Fruit fly (Drosophila melanogaster) whole organism, embryonic: Measurements from ENCODE around the gene yellow-f.
A peak's percentile ranks its signal among the peaks of the same experiment; 100 is the strongest.

Source experiments
- Bgb ChIP-seq: fragments of 200-800 bp; sonication (Bioruptor generic); IDR thresholded peaks from 2 replicates; pipeline ENCODE4 v1.3.6; 2022; ENCODE audit warnings: missing biosample characterization, missing genetic modification characterization; ENCODE audit not compliant: partially characterized antibody
- Bteb2 ChIP-seq: fragments of 200-800 bp; sonication (Bioruptor generic); optimal IDR thresholded peaks from 2 replicates; lab custom pipeline; 2016; ENCODE audit warnings: missing biosample characterization, missing genetic modification characterization
- CG1024 ChIP-seq: fragments of 200-800 bp; sonication (Bioruptor generic); IDR thresholded peaks from 2 replicates; pipeline ENCODE4 v1.3.6; 2022; ENCODE audit warnings: missing biosample characterization, missing genetic modification characterization
- CG10959 ChIP-seq: fragments of 200-800 bp; sonication (Bioruptor generic); IDR thresholded peaks from 2 replicates; pipeline ENCODE4 v1.3.6; 2022; ENCODE audit warnings: missing biosample characterization, missing genetic modification characterization
- CG11723 ChIP-seq: fragments of 200-800 bp; sonication (Bioruptor generic); optimal IDR thresholded peaks from 2 replicates; lab custom pipeline; 2017; ENCODE audit warnings: missing biosample characterization, mild to moderate bottlenecking, missing genetic modification characterization
- CG12659 ChIP-seq: fragments of 200-800 bp; sonication (Bioruptor generic); optimal IDR thresholded peaks from 3 replicates; lab custom pipeline; 2017; ENCODE audit warnings: mild to moderate bottlenecking, missing biosample characterization, missing genetic modification reagents, missing genetic modification characterization
- CG13287 ChIP-seq: fragments of 200-800 bp; sonication (Bioruptor generic); IDR thresholded peaks from 2 replicates; pipeline ENCODE4 v1.3.6; 2022; ENCODE audit warnings: missing biosample characterization, missing genetic modification characterization; ENCODE audit not compliant: partially characterized antibody
- CG16815 ChIP-seq: fragments of 200-800 bp; sonication (Bioruptor generic); optimal IDR thresholded peaks from 3 replicates; lab custom pipeline; 2017; ENCODE audit warnings: missing biosample characterization, mild to moderate bottlenecking, missing genetic modification characterization
- CG2120 ChIP-seq: fragments of 200-800 bp; sonication (Bioruptor generic); optimal IDR thresholded peaks from 3 replicates; lab custom pipeline; 2016; ENCODE audit warnings: missing biosample characterization, missing genetic modification characterization
- CG2129 ChIP-seq: fragments of 200-800 bp; sonication (Bioruptor generic); IDR thresholded peaks from 2 replicates; pipeline ENCODE4 v1.3.6; 2022; ENCODE audit warnings: missing biosample characterization, missing genetic modification characterization; ENCODE audit not compliant: partially characterized antibody
- CG2202 ChIP-seq: fragments of 200-800 bp; sonication (Bioruptor generic); optimal IDR thresholded peaks from 2 replicates; lab custom pipeline; 2018; ENCODE audit warnings: missing biosample characterization, mild to moderate bottlenecking, missing genetic modification characterization
- CG32532 ChIP-seq: fragments of 200-800 bp; sonication (Bioruptor generic); IDR thresholded peaks from 2 replicates; pipeline ENCODE4 v1.3.6; 2022; ENCODE audit warnings: missing biosample characterization, missing genetic modification characterization
- CG34376 ChIP-seq: fragments of 200-800 bp; sonication (Bioruptor generic); optimal IDR thresholded peaks from 2 replicates; lab custom pipeline; 2018; ENCODE audit warnings: missing biosample characterization, mild to moderate bottlenecking, missing genetic modification characterization
- CG4424 ChIP-seq: fragments of 200-800 bp; sonication (Bioruptor generic); optimal IDR thresholded peaks from 3 replicates; lab custom pipeline; 2016; ENCODE audit warnings: missing biosample characterization, missing genetic modification characterization
- CG6765 ChIP-seq: fragments of 200-800 bp; sonication (Bioruptor generic); optimal IDR thresholded peaks from 3 replicates; lab custom pipeline; 2017; ENCODE audit warnings: missing biosample characterization, mild to moderate bottlenecking, missing genetic modification characterization
- CG7271 ChIP-seq: fragments of 200-800 bp; sonication (Bioruptor generic); optimal IDR thresholded peaks from 2 replicates; lab custom pipeline; 2018; ENCODE audit warnings: missing biosample characterization, mild to moderate bottlenecking, missing genetic modification characterization, moderate library complexity
- Dek ChIP-seq: fragments of 200-800 bp; sonication (Bioruptor generic); optimal IDR thresholded peaks from 3 replicates; lab custom pipeline; 2019; ENCODE audit warnings: missing biosample characterization, mild to moderate bottlenecking, missing genetic modification characterization, moderate library complexity
- Ets97D ChIP-seq: fragments of 200-800 bp; sonication (Bioruptor generic); optimal IDR thresholded peaks from 3 replicates; lab custom pipeline; 2016; ENCODE audit warnings: missing biosample characterization, missing genetic modification characterization
- GATAe ChIP-seq: fragments of 200-800 bp; sonication (Bioruptor generic); conservative IDR thresholded peaks from 2 replicates; pipeline ENCODE4 v1.3.6; 2022; ENCODE audit warnings: missing biosample characterization, missing genetic modification characterization
- MESR4 ChIP-seq: fragments of 200-800 bp; sonication (Bioruptor generic); optimal IDR thresholded peaks from 2 replicates; lab custom pipeline; 2018; ENCODE audit warnings: missing biosample characterization, mild to moderate bottlenecking, missing genetic modification characterization, moderate library complexity
- Med ChIP-seq: fragments of 200-800 bp; sonication (Bioruptor generic); peaks from one replicate; lab custom pipeline; 2016; ENCODE audit warnings: missing biosample characterization, missing genetic modification characterization, mild to moderate bottlenecking, inconsistent platforms, moderate library complexity
- Myb ChIP-seq: fragments of 200-800 bp; sonication (Bioruptor generic); optimal IDR thresholded peaks from 2 replicates; lab custom pipeline; 2016; ENCODE audit warnings: missing biosample characterization, missing genetic modification characterization
- Opbp ChIP-seq: fragments of 200-800 bp; sonication (Bioruptor generic); IDR thresholded peaks from 3 replicates; pipeline ENCODE4 v1.3.6; 2022; ENCODE audit warnings: missing biosample characterization, missing genetic modification characterization; ENCODE audit not compliant: partially characterized antibody
- Ptx1 ChIP-seq: fragments of 200-800 bp; sonication (Bioruptor generic); IDR thresholded peaks from 2 replicates; pipeline ENCODE4 v1.3.6; 2022; ENCODE audit warnings: missing biosample characterization, missing genetic modification characterization
- Scr ChIP-seq: fragments of 200-800 bp; sonication (Bioruptor generic); IDR thresholded peaks from 2 replicates; pipeline ENCODE4 v1.3.6; 2022; ENCODE audit warnings: missing biosample characterization, missing genetic modification characterization; ENCODE audit not compliant: partially characterized antibody
- Sin3A ChIP-seq: fragments of >200 bp; optimal IDR thresholded peaks from 2 replicates; lab custom pipeline; 2018
- Six4 ChIP-seq: fragments of 200-800 bp; sonication (Bioruptor generic); optimal IDR thresholded peaks from 2 replicates; lab custom pipeline; 2016; ENCODE audit warnings: missing biosample characterization, missing genetic modification characterization
- Sox100B ChIP-seq: fragments of 200-800 bp; sonication (Bioruptor generic); optimal IDR thresholded peaks from 3 replicates; lab custom pipeline; 2018; ENCODE audit warnings: missing biosample characterization, mild to moderate bottlenecking, missing genetic modification characterization
- bbx ChIP-seq: fragments of 200-800 bp; sonication (Bioruptor generic); IDR thresholded peaks from 2 replicates; pipeline ENCODE4 v1.3.6; 2022; ENCODE audit warnings: missing biosample characterization, missing genetic modification characterization; ENCODE audit not compliant: partially characterized antibody
- chinmo ChIP-seq: fragments of 200-800 bp; sonication (Bioruptor generic); IDR thresholded peaks from 4 replicates; pipeline ENCODE4 v1.3.6; 2022; ENCODE audit warnings: missing biosample characterization, missing genetic modification characterization; ENCODE audit not compliant: partially characterized antibody
- croc ChIP-seq: fragments of 200-800 bp; sonication (Bioruptor generic); conservative IDR thresholded peaks from 3 replicates; pipeline ENCODE4 v1.3.6; 2022; ENCODE audit warnings: missing biosample characterization, missing genetic modification characterization
- dpn ChIP-seq, 2 experiments: fragments of 200-800 bp; sonication (Bioruptor generic); optimal IDR thresholded peaks; 3 replicates each; lab custom pipeline; 2016; ENCODE audit warnings: missing biosample characterization in 2 of 2, missing genetic modification characterization in 2 of 2
- gem ChIP-seq: fragments of 200-800 bp; sonication (Bioruptor generic); optimal IDR thresholded peaks from 2 replicates; lab custom pipeline; 2019; ENCODE audit warnings: missing biosample characterization, mild to moderate bottlenecking, missing genetic modification characterization, moderate library complexity
- grau ChIP-seq: fragments of 200-800 bp; optimal IDR thresholded peaks from 3 replicates; lab custom pipeline; 2019; ENCODE audit warnings: missing biosample characterization, mild to moderate bottlenecking, missing genetic modification characterization, moderate library complexity
- h ChIP-seq: fragments of >200 bp; optimal IDR thresholded peaks from 2 replicates; lab custom pipeline; 2017
- her ChIP-seq: fragments of 200-800 bp; sonication (Bioruptor generic); optimal IDR thresholded peaks from 2 replicates; lab custom pipeline; 2016; ENCODE audit warnings: missing biosample characterization, missing genetic modification characterization
- inv ChIP-seq: fragments of 200-800 bp; sonication (Bioruptor generic); IDR thresholded peaks from 2 replicates; pipeline ENCODE4 v1.3.6; 2022; ENCODE audit warnings: missing biosample characterization, missing genetic modification characterization; ENCODE audit not compliant: partially characterized antibody
- nmo ChIP-seq: fragments of 200-800 bp; sonication (Bioruptor generic); optimal IDR thresholded peaks from 2 replicates; lab custom pipeline; 2018; ENCODE audit warnings: missing biosample characterization, mild to moderate bottlenecking, missing genetic modification characterization, moderate library complexity
- otp ChIP-seq: fragments of 200-800 bp; sonication (Bioruptor generic); IDR thresholded peaks from 3 replicates; pipeline ENCODE4, ENCODE4 v1.3.6; 2022; ENCODE audit warnings: missing biosample characterization, missing genetic modification characterization
- pan ChIP-seq, 4 experiments: fragments of >200 bp in 3 of 4; fragments of 200-800 bp in 1 of 4; sonication (Bioruptor generic) in 1 of 4; optimal IDR thresholded peaks in 3 of 4; IDR thresholded peaks in 1 of 4; 2 replicates each; pipeline versions ENCODE4 v1.3.6 to Lab custom; 2017 to 2022; ENCODE audit warnings: missing biosample characterization in 2 of 4, missing genetic modification characterization in 2 of 4, mixed read lengths in 1 of 4
- pho ChIP-seq: fragments of 200-800 bp; sonication (Bioruptor generic); optimal IDR thresholded peaks from 2 replicates; lab custom pipeline; 2016; ENCODE audit warnings: missing biosample characterization, missing genetic modification characterization
- pzg ChIP-seq: fragments of 200-800 bp; sonication (Bioruptor generic); optimal IDR thresholded peaks from 3 replicates; lab custom pipeline; 2018; ENCODE audit warnings: missing biosample characterization, mild to moderate bottlenecking, missing genetic modification characterization, moderate library complexity
- sim ChIP-seq: fragments of 200-800 bp; sonication (Bioruptor generic); IDR thresholded peaks from 2 replicates; pipeline ENCODE4 v1.3.6; 2022; ENCODE audit warnings: missing biosample characterization, missing genetic modification characterization
- sisA ChIP-seq: fragments of 200-800 bp; sonication (Bioruptor generic); IDR thresholded peaks from 2 replicates; pipeline ENCODE4 v1.3.6; 2022; ENCODE audit warnings: missing biosample characterization, missing genetic modification characterization
- slbo ChIP-seq: fragments of 200-800 bp; sonication (Bioruptor generic); IDR thresholded peaks from 2 replicates; pipeline ENCODE4 v1.3.6; 2022; ENCODE audit warnings: missing biosample characterization, missing genetic modification characterization
- sob ChIP-seq: fragments of 200-800 bp; sonication (Bioruptor generic); IDR thresholded peaks from 2 replicates; pipeline ENCODE4 v1.3.6; 2022; ENCODE audit warnings: missing biosample characterization, missing genetic modification characterization
- sug ChIP-seq: fragments of 200-800 bp; optimal IDR thresholded peaks from 2 replicates; lab custom pipeline; 2019; ENCODE audit warnings: missing biosample characterization, mild to moderate bottlenecking, missing genetic modification characterization, moderate library complexity
- tgo ChIP-seq: fragments of 200-800 bp; sonication (Bioruptor generic); IDR thresholded peaks from 3 replicates; pipeline ENCODE4 v1.3.6; 2022; ENCODE audit warnings: missing biosample characterization, missing genetic modification characterization

Gene yellow-f

dm6 chr3R:12985828-12986530 lies 7.0 kb downstream of the yellow-f start, which contains the start of gene CG31342 (continued):
- peak; percentile 72 for TF ChIP-seq CG12659
- TF ChIP-seq Ets97D (GFP tag; lab: Kevin White, UChicago) = peak; percentile 17
- peak; percentile 73 for TF ChIP-seq Scr
- TF ChIP-seq Bteb2 (GFP tag; lab: Kevin White, UChicago) = peak; percentile 37
- no peak for TF ChIP-seq sim (GFP tag; lab: Robert Waterston, UW)
- TF ChIP-seq Six4 (GFP tag; lab: Kevin White, UChicago) = peak; percentile 61
- peak; percentile 2 for TF ChIP-seq CG2202 (tag; lab: Kevin White, UChicago)
- TF ChIP-seq CG4424 (GFP tag; lab: Kevin White, UChicago) = no peak
- peak; percentile 76 for TF ChIP-seq Bgb (GFP tag; lab: Robert Waterston, UW)
- TF ChIP-seq bbx = peak; percentile 79
- TF ChIP-seq slbo (GFP tag; lab: Robert Waterston, UW) = peak; percentile 41; the same call in 1 of the 2 replicates
- TF ChIP-seq pan (optimal IDR thresholded peaks at IDR 0.05; lab: Kevin White, UChicago) = no peak
- peak in 1 of 2 experiments; percentile 20 for TF ChIP-seq pan (GFP tag; optimal IDR thresholded peaks at IDR 0.05 in 1 of 2, IDR thresholded peaks at IDR 0.05 in 1 of 2)
- peak; percentile 30; the same call in 1 of the 2 replicates for TF ChIP-seq CG2129
- peak; percentile 38 for TF ChIP-seq CG34376 (GFP tag; lab: Kevin White, UChicago)
- peak; percentile 58; the same call in 2 of the 3 replicates for TF ChIP-seq Opbp (GFP tag; lab: Robert Waterston, UW)
- TF ChIP-seq otp (GFP tag; lab: Robert Waterston, UW) = peak; percentile 29; the same call in 1 of the 3 replicates
- TF ChIP-seq pzg = peak; percentile 44
- no peak for TF ChIP-seq Sox100B (GFP tag; lab: Kevin White, UChicago)
- TF ChIP-seq gem (tag; lab: Kevin White, UChicago) = no peak
- peak; percentile 50 for TF ChIP-seq CG7271 (tag; lab: Kevin White, UChicago)
- no peak for TF ChIP-seq her
- peak; percentile 96 for TF ChIP-seq MESR4
- TF ChIP-seq GATAe (GFP tag; lab: Robert Waterston, UW) = no peak
- no peak for TF ChIP-seq CG16815 (GFP tag; lab: Kevin White, UChicago)
- no peak for TF ChIP-seq CG11723 (GFP tag; lab: Kevin White, UChicago)
- peak; percentile 48 for TF ChIP-seq CG1024 (GFP tag; lab: Robert Waterston, UW)
- peak; percentile 32; the same call in 1 of the 2 replicates for TF ChIP-seq inv
- TF ChIP-seq sisA (GFP tag; lab: Robert Waterston, UW) = no peak
- peak; percentile 70 for TF ChIP-seq grau
- peak; percentile 14; the same call in 1 of the 2 replicates for TF ChIP-seq sob (GFP tag; lab: Robert Waterston, UW)
- TF ChIP-seq Dek (tag; lab: Kevin White, UChicago) = peak; percentile 7
- TF ChIP-seq h (lab: Kevin White, UChicago) = no peak
- no peak for TF ChIP-seq Myb (GFP tag; lab: Kevin White, UChicago)
- peak; percentile 68 for TF ChIP-seq nmo
- peak; percentile 22 for TF ChIP-seq CG6765
- TF ChIP-seq tgo (GFP tag; lab: Robert Waterston, UW) = no peak
- TF ChIP-seq CG32532 (GFP tag; lab: Robert Waterston, UW) = peak; percentile 48; the same call in 1 of the 2 replicates
- TF ChIP-seq CG10959 (GFP tag; lab: Robert Waterston, UW) = no peak
- peak; percentile 12 for TF ChIP-seq Sin3A (lab: Kevin White, UChicago)
- peak; percentile 85 for TF ChIP-seq Med
- peak; percentile 49 for TF ChIP-seq CG2120 (GFP tag; lab: Kevin White, UChicago)
- no peak for TF ChIP-seq croc
- peak; percentile 54 for TF ChIP-seq sug (tag; lab: Kevin White, UChicago)
- peak; percentile 24; the same call in 1 of the 2 replicates for TF ChIP-seq Ptx1 (GFP tag; lab: Robert Waterston, UW)
- peak; percentile 76 for TF ChIP-seq CG13287 (GFP tag; lab: Robert Waterston, UW)
- TF ChIP-seq pho (GFP tag; lab: Kevin White, UChicago) = peak; percentile 9
- TF ChIP-seq chinmo (GFP tag; lab: Robert Waterston, UW) = 0 out of 4 replicates have a peak, but pooled peaks have one; percentile 58
- TF ChIP-seq dpn (GFP tag; optimal IDR thresholded peaks at IDR 0.05; lab: Kevin White, UChicago) = peak in 1 of 2 experiments; percentile 10
